Fruit fly (Drosophila melanogaster) whole organism, embryonic: ENCODE results near the gene Polr1F.

Experiments used
- Adf1 ChIP-seq: fragments of 200-800 bp; sonication (Bioruptor generic); IDR thresholded peaks from 2 replicates; pipeline ENCODE4 v1.3.6; 2022; ENCODE audit warnings: missing biosample characterization, missing genetic modification characterization
- C15 ChIP-seq: fragments of 200-800 bp; sonication (Bioruptor generic); IDR thresholded peaks from 3 replicates; pipeline ENCODE4 v1.3.6; 2022; ENCODE audit warnings: missing biosample characterization, missing genetic modification characterization
- CG10267 ChIP-seq: fragments of 200-800 bp; sonication (Bioruptor generic); optimal IDR thresholded peaks from 2 replicates; lab custom pipeline; 2018; ENCODE audit warnings: missing biosample characterization, mild to moderate bottlenecking, missing genetic modification characterization, moderate library complexity
- CG10366 ChIP-seq: fragments of 200-800 bp; sonication (Bioruptor generic); IDR thresholded peaks from 2 replicates; pipeline ENCODE4 v1.3.6; 2022; ENCODE audit warnings: missing biosample characterization, missing genetic modification characterization
- CG10979 ChIP-seq: fragments of 200-800 bp; sonication (Bioruptor generic); optimal IDR thresholded peaks from 2 replicates; lab custom pipeline; 2018; ENCODE audit warnings: missing biosample characterization, mild to moderate bottlenecking, missing genetic modification characterization, moderate library complexity
- CG11398 ChIP-seq: fragments of 200-800 bp; sonication (Bioruptor generic); optimal IDR thresholded peaks from 2 replicates; lab custom pipeline; 2016; ENCODE audit warnings: missing biosample characterization, missing genetic modification characterization
- CG11504 ChIP-seq: fragments of 200-800 bp; sonication (Bioruptor generic); optimal IDR thresholded peaks from 3 replicates; lab custom pipeline; 2019; ENCODE audit warnings: missing biosample characterization, mild to moderate bottlenecking, missing genetic modification characterization, moderate library complexity
- CG12155 ChIP-seq: fragments of 200-800 bp; sonication (Bioruptor generic); optimal IDR thresholded peaks from 3 replicates; lab custom pipeline; 2016; ENCODE audit warnings: missing biosample characterization, missing genetic modification characterization
- CG13296 ChIP-seq: fragments of 200-800 bp; sonication (Bioruptor generic); optimal IDR thresholded peaks from 3 replicates; lab custom pipeline; 2018; ENCODE audit warnings: missing biosample characterization, mild to moderate bottlenecking, missing genetic modification characterization
- CG16863 ChIP-seq: fragments of 200-800 bp; sonication (Bioruptor generic); optimal IDR thresholded peaks from 3 replicates; lab custom pipeline; 2016; ENCODE audit warnings: missing biosample characterization, missing genetic modification characterization
- CG18619 ChIP-seq: fragments of 200-800 bp; sonication (Bioruptor generic); optimal IDR thresholded peaks from 3 replicates; lab custom pipeline; 2017; ENCODE audit warnings: missing biosample characterization, mild to moderate bottlenecking, missing genetic modification characterization
- CG2116 ChIP-seq: fragments of 200-800 bp; sonication (Bioruptor generic); optimal IDR thresholded peaks from 3 replicates; lab custom pipeline; 2018; ENCODE audit warnings: missing biosample characterization, mild to moderate bottlenecking, missing genetic modification characterization
- CG31441 ChIP-seq: fragments of 200-800 bp; sonication (Bioruptor generic); IDR thresholded peaks from 2 replicates; pipeline ENCODE4 v1.3.6; 2022; ENCODE audit warnings: missing biosample characterization, missing genetic modification characterization
- CG32767 ChIP-seq: fragments of 200-800 bp; sonication (Bioruptor generic); IDR thresholded peaks from 2 replicates; pipeline ENCODE4 v1.3.6; 2022; ENCODE audit warnings: missing biosample characterization, missing genetic modification characterization
- CG34376 ChIP-seq: fragments of 200-800 bp; sonication (Bioruptor generic); optimal IDR thresholded peaks from 2 replicates; lab custom pipeline; 2018; ENCODE audit warnings: missing biosample characterization, mild to moderate bottlenecking, missing genetic modification characterization
- CG4282 ChIP-seq: fragments of 200-800 bp; sonication (Bioruptor generic); optimal IDR thresholded peaks from 2 replicates; lab custom pipeline; 2016; ENCODE audit warnings: missing biosample characterization, missing genetic modification characterization
- CG4424 ChIP-seq: fragments of 200-800 bp; sonication (Bioruptor generic); optimal IDR thresholded peaks from 3 replicates; lab custom pipeline; 2016; ENCODE audit warnings: missing biosample characterization, missing genetic modification characterization
- CG6683 ChIP-seq: fragments of 200-800 bp; sonication (Bioruptor generic); optimal IDR thresholded peaks from 2 replicates; lab custom pipeline; 2017; ENCODE audit warnings: missing biosample characterization, mild to moderate bottlenecking, missing genetic modification characterization, missing genetic modification reagents
- CG7786 ChIP-seq: fragments of 200-800 bp; sonication (Bioruptor generic); optimal IDR thresholded peaks from 2 replicates; lab custom pipeline; 2016; ENCODE audit warnings: missing biosample characterization, missing genetic modification characterization
- CG7963 ChIP-seq: fragments of 200-800 bp; sonication (Bioruptor generic); IDR thresholded peaks from 3 replicates; pipeline ENCODE4 v1.3.6; 2022; ENCODE audit warnings: missing biosample characterization, missing genetic modification characterization; ENCODE audit not compliant: partially characterized antibody
- CG9932 ChIP-seq: fragments of 200-800 bp; sonication (Bioruptor generic); IDR thresholded peaks from 2 replicates; pipeline ENCODE4 v1.3.6; 2022; ENCODE audit warnings: missing biosample characterization, missing genetic modification characterization
- D19A ChIP-seq: fragments of 200-800 bp; optimal IDR thresholded peaks from 3 replicates; lab custom pipeline; 2019; ENCODE audit warnings: missing biosample characterization, mild to moderate bottlenecking, missing genetic modification characterization, moderate library complexity
- D19B ChIP-seq: fragments of 200-800 bp; sonication (Bioruptor generic); optimal IDR thresholded peaks from 2 replicates; lab custom pipeline; 2017; ENCODE audit warnings: missing biosample characterization, mild to moderate bottlenecking, missing genetic modification characterization
- Dek ChIP-seq: fragments of 200-800 bp; sonication (Bioruptor generic); optimal IDR thresholded peaks from 3 replicates; lab custom pipeline; 2019; ENCODE audit warnings: missing biosample characterization, mild to moderate bottlenecking, missing genetic modification characterization, moderate library complexity
- Ets97D ChIP-seq: fragments of 200-800 bp; sonication (Bioruptor generic); optimal IDR thresholded peaks from 3 replicates; lab custom pipeline; 2016; ENCODE audit warnings: missing biosample characterization, missing genetic modification characterization
- Gug ChIP-seq: fragments of 200-800 bp; sonication (Bioruptor generic); IDR thresholded peaks from 4 replicates; pipeline ENCODE4 v1.3.6; 2022; ENCODE audit warnings: missing biosample characterization, missing genetic modification characterization
- HLH4C ChIP-seq: fragments of 200-800 bp; sonication (Bioruptor generic); IDR thresholded peaks from 3 replicates; pipeline ENCODE4 v1.3.6; 2022; ENCODE audit warnings: missing biosample characterization, missing genetic modification characterization; ENCODE audit not compliant: partially characterized antibody
- HLH54F ChIP-seq: fragments of 200-800 bp; sonication (Bioruptor generic); optimal IDR thresholded peaks from 3 replicates; lab custom pipeline; 2016; ENCODE audit warnings: missing biosample characterization, missing genetic modification characterization
- HmgD ChIP-seq: fragments of 200-800 bp; sonication (Bioruptor generic); optimal IDR thresholded peaks from 3 replicates; lab custom pipeline; 2016; ENCODE audit warnings: missing biosample characterization, missing genetic modification characterization
- HmgZ ChIP-seq: fragments of 200-800 bp; sonication (Bioruptor generic); optimal IDR thresholded peaks from 2 replicates; lab custom pipeline; 2018; ENCODE audit warnings: missing biosample characterization, mild to moderate bottlenecking, missing genetic modification characterization
- Hr78 ChIP-seq, 2 experiments: fragments of 200-800 bp in 1 of 2; fragments of >200 bp in 1 of 2; sonication (Bioruptor generic) in 1 of 2; optimal IDR thresholded peaks; 2 replicates each; lab custom pipeline; 2017 to 2019; ENCODE audit warnings: missing biosample characterization in 2 of 2, missing genetic modification characterization in 2 of 2, mild to moderate bottlenecking in 1 of 2, moderate library complexity in 1 of 2
- MESR4 ChIP-seq: fragments of 200-800 bp; sonication (Bioruptor generic); optimal IDR thresholded peaks from 2 replicates; lab custom pipeline; 2018; ENCODE audit warnings: missing biosample characterization, mild to moderate bottlenecking, missing genetic modification characterization, moderate library complexity
- NFAT ChIP-seq: fragments of 200-800 bp; sonication (Bioruptor generic); IDR thresholded peaks from 2 replicates; pipeline ENCODE4 v1.3.6; 2022; ENCODE audit warnings: missing biosample characterization, missing genetic modification characterization
- Pdp1 ChIP-seq, 2 experiments: fragments of 200-800 bp; sonication (Bioruptor generic); optimal IDR thresholded peaks; 3 replicates each; lab custom pipeline; 2016; ENCODE audit warnings: missing biosample characterization in 2 of 2, missing genetic modification characterization in 2 of 2, mild to moderate bottlenecking in 1 of 2, moderate library complexity in 1 of 2
- Rfx ChIP-seq: fragments of 200-800 bp; sonication (Bioruptor generic); IDR thresholded peaks from 2 replicates; pipeline ENCODE4 v1.3.6; 2022; ENCODE audit warnings: missing biosample characterization, missing genetic modification characterization
- Scr ChIP-seq: fragments of 200-800 bp; sonication (Bioruptor generic); IDR thresholded peaks from 2 replicates; pipeline ENCODE4 v1.3.6; 2022; ENCODE audit warnings: missing biosample characterization, missing genetic modification characterization; ENCODE audit not compliant: partially characterized antibody
- crol ChIP-seq: fragments of 200-800 bp; sonication (Bioruptor generic); IDR thresholded peaks from 2 replicates; pipeline ENCODE4 v1.3.6; 2022; ENCODE audit warnings: missing biosample characterization, missing genetic modification characterization
- cwo ChIP-seq: fragments of 200-800 bp; sonication (Bioruptor generic); optimal IDR thresholded peaks from 3 replicates; lab custom pipeline; 2017; ENCODE audit warnings: missing biosample characterization, missing genetic modification characterization, mild to moderate bottlenecking, moderate library complexity, missing genetic modification reagents
- ewg ChIP-seq: fragments of 200-800 bp; sonication (Bioruptor generic); optimal IDR thresholded peaks from 3 replicates; lab custom pipeline; 2017; ENCODE audit warnings: mild to moderate bottlenecking, missing biosample characterization, missing genetic modification reagents, missing genetic modification characterization
- exex ChIP-seq: fragments of 200-800 bp; sonication (Bioruptor generic); optimal IDR thresholded peaks from 4 replicates; lab custom pipeline; 2018; ENCODE audit warnings: missing biosample characterization, mild to moderate bottlenecking, missing genetic modification characterization, moderate library complexity
- ftz-f1 ChIP-seq: fragments of 200-800 bp; sonication (Bioruptor generic); optimal IDR thresholded peaks from 2 replicates; lab custom pipeline; 2016; ENCODE audit warnings: missing biosample characterization, missing genetic modification characterization
- gro ChIP-seq: fragments of 200-800 bp; sonication (Bioruptor generic); optimal IDR thresholded peaks from 2 replicates; lab custom pipeline; 2016; ENCODE audit warnings: missing biosample characterization, missing genetic modification characterization
- h ChIP-seq: fragments of >200 bp; optimal IDR thresholded peaks from 2 replicates; lab custom pipeline; 2017
- hb ChIP-seq: fragments of 200-800 bp; sonication (Bioruptor generic); IDR thresholded peaks from 3 replicates; pipeline ENCODE4 v1.3.6; 2022; ENCODE audit warnings: missing biosample characterization, missing genetic modification characterization; ENCODE audit not compliant: partially characterized antibody
- ind ChIP-seq: fragments of 200-800 bp; sonication (Bioruptor generic); optimal IDR thresholded peaks from 3 replicates; lab custom pipeline; 2016; ENCODE audit warnings: missing biosample characterization, missing genetic modification characterization
- insv ChIP-seq, 2 experiments: fragments of 200-800 bp; sonication (Bioruptor generic); optimal IDR thresholded peaks; 3 replicates each; lab custom pipeline; 2016 to 2018; ENCODE audit warnings: missing biosample characterization in 2 of 2, missing genetic modification characterization in 2 of 2
- jumu ChIP-seq: fragments of 200-800 bp; sonication (Bioruptor generic); optimal IDR thresholded peaks from 3 replicates; lab custom pipeline; 2016; ENCODE audit warnings: missing biosample characterization, missing genetic modification characterization
- otp ChIP-seq: fragments of 200-800 bp; sonication (Bioruptor generic); IDR thresholded peaks from 3 replicates; pipeline ENCODE4, ENCODE4 v1.3.6; 2022; ENCODE audit warnings: missing biosample characterization, missing genetic modification characterization
- pho ChIP-seq: fragments of 200-800 bp; sonication (Bioruptor generic); optimal IDR thresholded peaks from 2 replicates; lab custom pipeline; 2016; ENCODE audit warnings: missing biosample characterization, missing genetic modification characterization
- ssp ChIP-seq: fragments of 200-800 bp; sonication (Bioruptor generic); IDR thresholded peaks from 2 replicates; pipeline ENCODE4 v1.3.6; 2022; ENCODE audit warnings: missing biosample characterization, missing genetic modification characterization
- unc-4 ChIP-seq: fragments of 200-800 bp; sonication (Bioruptor generic); IDR thresholded peaks from 2 replicates; pipeline ENCODE4 v1.3.6; 2022; ENCODE audit warnings: missing biosample characterization, missing genetic modification characterization; ENCODE audit not compliant: partially characterized antibody

The Polr1F gene

dm6 chr2L:6956725-6957124, 49.1 kb upstream of the Polr1F start, which contains the start of the genes CG13775 and CG3430 (continued):
- TF ChIP-seq gro (GFP tag; lab: Kevin White, UChicago), result peak; percentile 33
- peak; percentile 71 for TF ChIP-seq Adf1 (GFP tag; lab: Robert Waterston, UW)
- no peak for TF ChIP-seq ind (GFP tag; lab: Kevin White, UChicago)
- TF ChIP-seq cwo (GFP tag; lab: Kevin White, UChicago), result no peak
- peak; percentile 18; the same call in 1 of the 2 replicates for TF ChIP-seq CG10366
- TF ChIP-seq crol (GFP tag; lab: Robert Waterston, UW), result no peak
- no peak for TF ChIP-seq Hr78 (GFP tag; optimal IDR thresholded peaks at IDR 0.05; lab: Kevin White, UChicago)
- peak in 1 of 2 experiments; percentile 7 for TF ChIP-seq insv (GFP tag; optimal IDR thresholded peaks at IDR 0.05; lab: Kevin White, UChicago)
- peak; percentile 63 for TF ChIP-seq HLH4C (GFP tag; lab: Robert Waterston, UW)
- TF ChIP-seq D19B (GFP tag; lab: Kevin White, UChicago), result no peak
- TF ChIP-seq hb (GFP tag; lab: Robert Waterston, UW), result 0 out of 3 replicates have a peak, but pooled peaks have one; percentile 44
- TF ChIP-seq CG12155 (GFP tag; lab: Kevin White, UChicago), result no peak
- no peak for TF ChIP-seq CG11504 (tag; lab: Kevin White, UChicago)
- no peak for TF ChIP-seq C15 (GFP tag; lab: Robert Waterston, UW)
- TF ChIP-seq Scr, result peak; percentile 67
- peak; percentile 46 for TF ChIP-seq CG7786 (GFP tag; lab: Kevin White, UChicago)
- TF ChIP-seq h (lab: Kevin White, UChicago), result no peak
- peak; percentile 39 for TF ChIP-seq HmgD (GFP tag; lab: Kevin White, UChicago)
- TF ChIP-seq CG31441 (GFP tag; lab: Robert Waterston, UW), result no peak
- TF ChIP-seq NFAT (GFP tag; lab: Robert Waterston, UW), result peak; percentile 15; the same call in 1 of the 2 replicates
- no peak for TF ChIP-seq exex (tag; lab: Kevin White, UChicago)
- TF ChIP-seq CG10979 (tag; lab: Kevin White, UChicago), result no peak
- peak; percentile 72 for TF ChIP-seq unc-4 (GFP tag; lab: Robert Waterston, UW)
- TF ChIP-seq ssp (GFP tag; lab: Robert Waterston, UW), result no peak
- peak; percentile 16; the same call in 1 of the 4 replicates for TF ChIP-seq Gug (GFP tag; lab: Robert Waterston, UW)
- TF ChIP-seq D19A (tag; lab: Kevin White, UChicago), result no peak
- TF ChIP-seq Pdp1 (GFP tag; optimal IDR thresholded peaks at IDR 0.05; lab: Kevin White, UChicago), result peak in 1 of 2 experiments; percentile 65
- no peak for TF ChIP-seq Dek
- peak; percentile 61 for TF ChIP-seq CG9932 (GFP tag; lab: Robert Waterston, UW)
- TF ChIP-seq CG4282, result no peak
- no peak for TF ChIP-seq CG6683 (GFP tag; lab: Kevin White, UChicago)
- TF ChIP-seq CG18619 (GFP tag; lab: Kevin White, UChicago), result no peak
- no peak for TF ChIP-seq CG7963
- peak; percentile 54 for TF ChIP-seq CG2116 (GFP tag; lab: Kevin White, UChicago)
- TF ChIP-seq CG11398 (GFP tag; lab: Kevin White, UChicago), result no peak
- peak; percentile 72 for TF ChIP-seq HmgZ (tag; lab: Kevin White, UChicago)
- TF ChIP-seq Ets97D, result peak; percentile 93
- no peak for TF ChIP-seq CG16863 (GFP tag; lab: Kevin White, UChicago)
- peak; percentile 8 for TF ChIP-seq jumu
- no peak for TF ChIP-seq CG13296
- peak; percentile 49 for TF ChIP-seq MESR4 (GFP tag; lab: Kevin White, UChicago)
- peak; percentile 57 for TF ChIP-seq pho
- TF ChIP-seq CG4424, result peak; percentile 37
- peak; percentile 67 for TF ChIP-seq Rfx
- no peak for TF ChIP-seq HLH54F (GFP tag; lab: Kevin White, UChicago)
- peak; percentile 14 for TF ChIP-seq CG10267 (tag; lab: Kevin White, UChicago)
- peak; percentile 0 for TF ChIP-seq ftz-f1 (GFP tag; lab: Kevin White, UChicago)
- no peak for TF ChIP-seq CG32767 (GFP tag; lab: Robert Waterston, UW)
- peak; percentile 40 for TF ChIP-seq CG34376 (GFP tag; lab: Kevin White, UChicago)
- TF ChIP-seq ewg (GFP tag; lab: Kevin White, UChicago), result no peak
- TF ChIP-seq otp (GFP tag; lab: Robert Waterston, UW), result no peak
